Worm (Caenorhabditis elegans): ENCODE results near the gene str-171.

DNA sequence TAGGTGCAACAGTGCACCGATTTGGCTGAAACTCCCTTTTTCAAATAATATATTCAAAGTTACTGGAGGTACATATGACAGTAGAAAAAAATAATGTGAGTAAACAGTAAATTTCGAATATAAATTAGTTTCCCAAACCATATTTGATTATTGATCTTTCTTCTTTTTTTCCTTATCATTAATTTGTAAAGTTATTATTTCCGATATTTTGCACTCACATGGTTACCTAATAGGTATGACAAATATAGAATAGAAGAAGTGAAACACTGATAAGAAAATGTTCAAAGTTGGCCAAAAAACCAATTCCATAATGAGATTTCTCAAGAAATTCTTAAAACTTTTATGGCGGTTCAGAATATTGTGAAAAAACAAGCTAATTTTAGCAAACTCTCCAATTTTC, 7.5 kb upstream of the str-171 start:
- TF ChIP-seq hmg-20 (GFP tag; IDR thresholded peaks at IDR 0.05) (no peak), ZK185.1 (tag; optimal IDR thresholded peaks at IDR 0.05; ENCODE audit: poor library complexity, severe bottlenecking) (no peak), efl-1 (GFP tag; optimal IDR thresholded peaks at IDR 0.05) (no peak), ets-4 (GFP tag; optimal IDR thresholded peaks at IDR 0.05) (no peak), attf-5 (GFP tag; optimal IDR thresholded peaks at IDR 0.05) (no peak), unc-130 (GFP tag; optimal IDR thresholded peaks at IDR 0.05) (no peak), madf-10 (tag; optimal IDR thresholded peaks at IDR 0.05) (no peak), zim-3 (tag; optimal IDR thresholded peaks at IDR 0.05) (no peak), mcd-1 (GFP tag; IDR thresholded peaks at IDR 0.05) (no peak)

All from whole organism, young adult.